Worm (Caenorhabditis elegans) whole organism, L4/young adult: ENCODE data around the gene T09D3.8.

Experiments used
- dao-5 ChIP-seq: sonication (generic microtip); optimal IDR thresholded peaks from 2 replicates; lab custom pipeline; 2016; ENCODE audit warnings: missing genotype, missing genetic modification characterization, moderate library complexity, missing compliant biosample characterization
- him-1 ChIP-seq: sonication (generic microtip); optimal IDR thresholded peaks from 2 replicates; lab custom pipeline; 2016; ENCODE audit warnings: missing genotype, missing genetic modification reagents, missing genetic modification characterization, missing compliant biosample characterization

DNA sequence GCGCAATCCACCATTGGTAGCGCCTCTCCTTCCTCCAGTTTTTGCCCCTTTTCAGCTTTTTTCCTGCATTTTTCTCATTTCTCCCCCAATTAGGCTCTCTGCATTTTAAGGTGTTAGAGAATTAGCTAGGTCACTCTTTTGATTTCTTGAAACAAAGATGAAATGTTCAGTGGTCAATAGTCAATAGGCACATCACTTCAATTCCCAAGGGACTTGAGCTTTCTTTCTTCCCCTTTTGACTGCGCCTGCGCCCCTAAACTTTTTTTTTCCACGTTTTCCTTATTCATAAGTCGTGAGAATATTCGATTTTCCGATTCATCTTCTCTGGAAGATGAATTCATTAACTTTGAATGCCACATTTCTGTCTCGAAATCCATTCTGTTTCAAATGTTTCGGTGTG is 39.0 kb downstream of the T09D3.8 start:
- TF ChIP-seq dao-5 (tag; lab: Kevin White, UChicago) (no peak), him-1 (peak; percentile 13)
